Fruit fly (Drosophila melanogaster): ENCODE measurements around the gene Rga.
A peak's percentile ranks its signal among the peaks of the same experiment; 100 is the strongest.

The Rga gene

dm6 chr3R:5600361-5601043 lies 12.4 kb downstream of the Rga start (continued):
- peak; percentile 1 for TF ChIP-seq Nf-YB (GFP tag; optimal IDR thresholded peaks at IDR 0.05)
- TF ChIP-seq eyg (GFP tag; optimal IDR thresholded peaks at IDR 0.05) = peak; percentile 14
- TF ChIP-seq yki (optimal IDR thresholded peaks at IDR 0.05) = no peak
- TF ChIP-seq BtbVII (GFP tag; optimal IDR thresholded peaks at IDR 0.05) = peak; percentile 15
- TF ChIP-seq CG32767 (GFP tag; IDR thresholded peaks at IDR 0.05) = no peak
- TF ChIP-seq Stat92E (GFP tag; optimal IDR thresholded peaks at IDR 0.05) = peak in 1 of 3 experiments; percentile 17
- peak; percentile 70 for TF ChIP-seq sug (tag; optimal IDR thresholded peaks at IDR 0.05)
- peak; percentile 15 for TF ChIP-seq scrt (GFP tag; optimal IDR thresholded peaks at IDR 0.05)
- TF ChIP-seq CG7987 (GFP tag; optimal IDR thresholded peaks at IDR 0.05) = peak; percentile 60
- no peak for TF ChIP-seq CG3726 (GFP tag; IDR thresholded peaks at IDR 0.05)
- no peak for TF ChIP-seq CG16813 (GFP tag; IDR thresholded peaks at IDR 0.05; ENCODE audit: partially characterized antibody)
- TF ChIP-seq bigmax (GFP tag; optimal IDR thresholded peaks at IDR 0.05) = peak; percentile 94
- TF ChIP-seq caup (GFP tag; optimal IDR thresholded peaks at IDR 0.05; ENCODE audit: severe bottlenecking) = peak; percentile 39
- peak; percentile 47 for TF ChIP-seq cg (GFP tag; optimal IDR thresholded peaks at IDR 0.05)
- TF ChIP-seq pfk (GFP tag; optimal IDR thresholded peaks at IDR 0.05) = peak; percentile 92
- peak; percentile 14 for TF ChIP-seq exex (tag; optimal IDR thresholded peaks at IDR 0.05)
- TF ChIP-seq corto (GFP tag; optimal IDR thresholded peaks at IDR 0.05) = peak; percentile 55
- no peak for TF ChIP-seq insv (GFP tag; optimal IDR thresholded peaks at IDR 0.05)
- TF ChIP-seq Abd-B (GFP tag; optimal IDR thresholded peaks at IDR 0.05) = no peak
- TF ChIP-seq ab (GFP tag; optimal IDR thresholded peaks at IDR 0.05) = no peak
- peak in 1 of 2 experiments; percentile 85 for TF ChIP-seq Trl (optimal IDR thresholded peaks at IDR 0.05)
- TF ChIP-seq Trl (GFP tag; optimal IDR thresholded peaks at IDR 0.05) = peak; percentile 6
- peak; percentile 100 for TF ChIP-seq Deaf1 (tag; optimal IDR thresholded peaks at IDR 0.05)
- peak in 1 of 2 experiments; percentile 82 for TF ChIP-seq Pdp1 (GFP tag; optimal IDR thresholded peaks at IDR 0.05)
- peak; percentile 46 for TF ChIP-seq kah (GFP tag; optimal IDR thresholded peaks at IDR 0.05)
- no peak for TF ChIP-seq pita (GFP tag; optimal IDR thresholded peaks at IDR 0.05)
- TF ChIP-seq CG17829 (tag; optimal IDR thresholded peaks at IDR 0.05) = peak; percentile 63
- TF ChIP-seq CG12659 (GFP tag; optimal IDR thresholded peaks at IDR 0.05) = peak; percentile 16
- no peak for TF ChIP-seq CG2129 (GFP tag; IDR thresholded peaks at IDR 0.05; ENCODE audit: partially characterized antibody)
- peak; percentile 65 for TF ChIP-seq D (optimal IDR thresholded peaks at IDR 0.05)
- no peak for TF ChIP-seq D (GFP tag; optimal IDR thresholded peaks at IDR 0.05)
- peak; percentile 7 for TF ChIP-seq CG4707 (GFP tag; optimal IDR thresholded peaks at IDR 0.05)
- TF ChIP-seq Tbp (GFP tag; optimal IDR thresholded peaks at IDR 0.05) = peak; percentile 82
- TF ChIP-seq gro (GFP tag; optimal IDR thresholded peaks at IDR 0.05) = peak; percentile 49
- peak; percentile 87 for TF ChIP-seq pros (GFP tag; optimal IDR thresholded peaks at IDR 0.05)
- TF ChIP-seq phol (tag; optimal IDR thresholded peaks at IDR 0.05) = peak; percentile 99
- no peak for TF ChIP-seq Ravus (GFP tag; IDR thresholded peaks at IDR 0.05)
- no peak for TF ChIP-seq wdn (GFP tag; IDR thresholded peaks at IDR 0.05)
- peak; percentile 84 for TF ChIP-seq Med (GFP tag)
- no peak for TF ChIP-seq CG4424 (GFP tag; optimal IDR thresholded peaks at IDR 0.05)
- no peak for TF ChIP-seq CG32532 (GFP tag; IDR thresholded peaks at IDR 0.05)
- TF ChIP-seq Nf-YC (tag; optimal IDR thresholded peaks at IDR 0.05) = peak; percentile 53
- peak; percentile 5 for TF ChIP-seq pb (GFP tag; optimal IDR thresholded peaks at IDR 0.05)
- TF ChIP-seq CG6689 (GFP tag; IDR thresholded peaks at IDR 0.05) = no peak
- TF ChIP-seq NfI (GFP tag; optimal IDR thresholded peaks at IDR 0.05) = peak; percentile 13
- TF ChIP-seq vfl (GFP tag; optimal IDR thresholded peaks at IDR 0.05) = no peak
- TF ChIP-seq Xbp1 (GFP tag; optimal IDR thresholded peaks at IDR 0.05) = peak; percentile 1
- peak; percentile 2 for TF ChIP-seq CG4328 (GFP tag; optimal IDR thresholded peaks at IDR 0.05)
- TF ChIP-seq jumu (GFP tag; optimal IDR thresholded peaks at IDR 0.05) = peak; percentile 9
- peak; percentile 85 for TF ChIP-seq CG17912 (GFP tag; optimal IDR thresholded peaks at IDR 0.05)

Data from whole organism, embryonic.